Worm (Caenorhabditis elegans): ENCODE data around the gene T24C2.3.

T24C2.3 gene

ce11 chrX:14565245-14565644 is 21.9 kb downstream of the T24C2.3 start:
- TF ChIP-seq egl-43 (GFP tag; IDR thresholded peaks at IDR 0.05) = 0 out of 2 replicates have a peak, but pooled peaks have one; percentile 10
- no peak for TF ChIP-seq mxl-3 (GFP tag; optimal IDR thresholded peaks at IDR 0.05)
- peak; percentile 9 for TF ChIP-seq mes-2 (tag; optimal IDR thresholded peaks at IDR 0.05; ENCODE audit: poor library complexity, severe bottlenecking)
- peak in 1 of 2 experiments; percentile 69 for TF ChIP-seq unc-62 (GFP tag; optimal IDR thresholded peaks at IDR 0.05 in 1 of 2)
- TF ChIP-seq unc-62 (tag; optimal IDR thresholded peaks at IDR 0.05) = no peak
- TF ChIP-seq snpc-4 (tag; optimal IDR thresholded peaks at IDR 0.05) = no peak
- peak; percentile 14 for TF ChIP-seq dve-1 (tag; optimal IDR thresholded peaks at IDR 0.05; ENCODE audit: insufficient read depth)
- TF ChIP-seq dmd-6 (GFP tag; IDR thresholded peaks at IDR 0.05) = peak; percentile 52

- TF ChIP-seq hlh-11 (tag; optimal IDR thresholded peaks at IDR 0.05) = peak; percentile 50
- TF ChIP-seq dmd-9 (GFP tag; IDR thresholded peaks at IDR 0.05) = 0 out of 2 replicates have a peak, but pooled peaks have one; percentile 11
- no peak for TF ChIP-seq dpl-1 (GFP tag; optimal IDR thresholded peaks at IDR 0.05)
- no peak for TF ChIP-seq zfp-2 (tag; optimal IDR thresholded peaks at IDR 0.05)
- TF ChIP-seq daf-16 (GFP tag; optimal IDR thresholded peaks at IDR 0.05) = peak in 1 of 2 experiments; percentile 9
- TF ChIP-seq daf-16 (tag; optimal IDR thresholded peaks at IDR 0.05) = no peak
- no peak for TF ChIP-seq lim-7 (GFP tag; IDR thresholded peaks at IDR 0.05)
- TF ChIP-seq nhr-11 (tag; optimal IDR thresholded peaks at IDR 0.05) = peak; percentile 17
- TF ChIP-seq nhr-28 (tag; optimal IDR thresholded peaks at IDR 0.05) = peak; percentile 14
- peak; percentile 73 for TF ChIP-seq aha-1 (tag)
- TF ChIP-seq pqm-1 (tag; optimal IDR thresholded peaks at IDR 0.05) = no peak
- TF ChIP-seq T26A8.4 (GFP tag; IDR thresholded peaks at IDR 0.05) = no peak
- TF ChIP-seq dmd-6 (GFP tag; IDR thresholded peaks at IDR 0.05) = peak; percentile 28; the same call in 1 of the 2 replicates
- 0 out of 2 replicates have a peak, but pooled peaks have one; percentile 22 for TF ChIP-seq hmg-1.1 (GFP tag; IDR thresholded peaks at IDR 0.05)
Observed at ce11 chrX:14566047-14566446, 22.7 kb downstream of the T24C2.3 start.

ce11 chrX:14568258-14568763 is 25.0 kb downstream of the T24C2.3 start:
- no peak for TF ChIP-seq lir-3 (tag; optimal IDR thresholded peaks at IDR 0.05)
- peak; percentile 16 for TF ChIP-seq dve-1 (tag; optimal IDR thresholded peaks at IDR 0.05; ENCODE audit: insufficient read depth)
- no peak for TF ChIP-seq dmd-8 (GFP tag; IDR thresholded peaks at IDR 0.05)
- TF ChIP-seq nhr-28 (tag; optimal IDR thresholded peaks at IDR 0.05) = peak; percentile 96
- peak in 1 of 2 experiments; percentile 76 for TF ChIP-seq hif-1 (tag; optimal IDR thresholded peaks at IDR 0.05)
- TF ChIP-seq dmd-6 (GFP tag; IDR thresholded peaks at IDR 0.05) = 0 out of 2 replicates have a peak, but pooled peaks have one; percentile 13
- no peak for TF ChIP-seq daf-16 (GFP tag; optimal IDR thresholded peaks at IDR 0.05)
- TF ChIP-seq daf-16 (tag; optimal IDR thresholded peaks at IDR 0.05) = peak; percentile 75

- TF ChIP-seq aly-2 (tag; optimal IDR thresholded peaks at IDR 0.05) = no peak
- TF ChIP-seq aha-1 (tag) = peak; percentile 70
Observed at ce11 chrX:14571277-14571676, 28.0 kb downstream of the T24C2.3 start.

ce11 chrX:14572419-14572818 is 29.1 kb downstream of the T24C2.3 start, which contains the start of gene lron-1:
Gene lron-1, plus strand, starts transcription at chrX:14572719.
- no peak for TF ChIP-seq lsy-2 (tag; optimal IDR thresholded peaks at IDR 0.05)
- TF ChIP-seq pha-4 (GFP tag; IDR thresholded peaks at IDR 0.05) = no peak
- peak; percentile 5 for TF ChIP-seq pha-4 (tag; optimal IDR thresholded peaks at IDR 0.05)

ce11 chrX:14575920-14576319 is 32.6 kb downstream of the T24C2.3 start:
- no peak for TF ChIP-seq daf-12 (tag; optimal IDR thresholded peaks at IDR 0.05)
- TF ChIP-seq pha-4 (GFP tag; IDR thresholded peaks at IDR 0.05) = no peak
- TF ChIP-seq pha-4 (tag; optimal IDR thresholded peaks at IDR 0.05) = no peak
- TF ChIP-seq hif-1 (tag; optimal IDR thresholded peaks at IDR 0.05) = no peak
- TF ChIP-seq nhr-28 (tag; optimal IDR thresholded peaks at IDR 0.05) = peak; percentile 29
- no peak for TF ChIP-seq ceh-82 (tag; optimal IDR thresholded peaks at IDR 0.05)
- no peak for TF ChIP-seq ceh-62 (tag; optimal IDR thresholded peaks at IDR 0.05)
- TF ChIP-seq ctbp-1 (GFP tag; IDR thresholded peaks at IDR 0.05) = no peak
- TF ChIP-seq ceh-20 (GFP tag; IDR thresholded peaks at IDR 0.05) = no peak
- no peak for TF ChIP-seq dmd-8 (GFP tag; IDR thresholded peaks at IDR 0.05)
- TF ChIP-seq R02D3.7 (tag; optimal IDR thresholded peaks at IDR 0.05) = no peak
- peak; percentile 55 for TF ChIP-seq nhr-25 (tag; optimal IDR thresholded peaks at IDR 0.05; ENCODE audit: borderline replicate concordance, insufficient read depth)
- TF ChIP-seq lsy-2 (tag; optimal IDR thresholded peaks at IDR 0.05) = no peak
- TF ChIP-seq fos-1 (tag; optimal IDR thresholded peaks at IDR 0.05) = no peak
- no peak for TF ChIP-seq spr-1 (tag; optimal IDR thresholded peaks at IDR 0.05)
- no peak for TF ChIP-seq Y48G9A.11 (GFP tag; IDR thresholded peaks at IDR 0.05)
- TF ChIP-seq aha-1 (tag) = peak; percentile 18
- peak in 1 of 2 experiments; percentile 86 for TF ChIP-seq unc-62 (GFP tag; optimal IDR thresholded peaks at IDR 0.05 in 1 of 2)
- no peak for TF ChIP-seq unc-62 (tag; optimal IDR thresholded peaks at IDR 0.05)
- no peak for TF ChIP-seq mdl-1 (tag; optimal IDR thresholded peaks at IDR 0.05)
- no peak for TF ChIP-seq ceh-32 (tag; optimal IDR thresholded peaks at IDR 0.05; ENCODE audit: poor library complexity)

All from whole organism, L4 larva.